Worm (Caenorhabditis elegans) whole organism, late embryonic: ENCODE results near the gene cid-1.

Experiments
- C08G9.2 ChIP-seq: sonication (generic microtip); optimal IDR thresholded peaks from 2 replicates; lab custom pipeline; 2016; ENCODE audit warnings: mild to moderate bottlenecking, missing genetic modification characterization, moderate library complexity, missing compliant biosample characterization
- C38D4.7 ChIP-seq: fragments of 200-800 bp; sonication (Bioruptor generic); optimal IDR thresholded peaks from 2 replicates; lab custom pipeline; 2018; ENCODE audit warnings: mild to moderate bottlenecking, missing genetic modification characterization, moderate library complexity, missing compliant biosample characterization
- K02D7.2 ChIP-seq: sonication (generic microtip); optimal IDR thresholded peaks from 2 replicates; lab custom pipeline; 2017; ENCODE audit warnings: mild to moderate bottlenecking, missing genetic modification characterization, missing compliant biosample characterization
- T23F11.4 ChIP-seq: fragments of 200-800 bp; sonication (Bioruptor generic); optimal IDR thresholded peaks from 2 replicates; lab custom pipeline; 2018; ENCODE audit warnings: mild to moderate bottlenecking, missing genetic modification characterization, missing compliant biosample characterization
- Y22D7AL.16 ChIP-seq: sonication (generic microtip); optimal IDR thresholded peaks from 2 replicates; lab custom pipeline; 2016; ENCODE audit warnings: missing genetic modification characterization, missing compliant biosample characterization
- ahr-1 ChIP-seq: sonication (generic microtip); optimal IDR thresholded peaks from 2 replicates; lab custom pipeline; 2016; ENCODE audit warnings: missing genetic modification characterization, missing compliant biosample characterization
- ceh-14 ChIP-seq: sonication (generic microtip); optimal IDR thresholded peaks from 2 replicates; lab custom pipeline; 2016; ENCODE audit warnings: missing genotype, missing genetic modification characterization, missing compliant biosample characterization
- ceh-19 ChIP-seq: fragments of 200-800 bp; sonication (Bioruptor generic); optimal IDR thresholded peaks from 2 replicates; lab custom pipeline; 2018; ENCODE audit warnings: mild to moderate bottlenecking, missing genetic modification characterization, missing compliant biosample characterization
- ceh-22 ChIP-seq: sonication (generic microtip); optimal IDR thresholded peaks from 2 replicates; lab custom pipeline; 2017; ENCODE audit warnings: missing biosample characterization, missing genetic modification characterization
- ceh-24 ChIP-seq: sonication (generic microtip); optimal IDR thresholded peaks from 2 replicates; lab custom pipeline; 2016; ENCODE audit warnings: mild to moderate bottlenecking, missing genetic modification characterization, missing compliant biosample characterization
- ceh-30 ChIP-seq: fragments of 150-350 bp; optimal IDR thresholded peaks from 2 replicates; lab custom pipeline; 2014; ENCODE audit warnings: missing biosample characterization, missing genetic modification characterization
- ceh-31 ChIP-seq: sonication (generic microtip); optimal IDR thresholded peaks from 2 replicates; lab custom pipeline; 2016; ENCODE audit warnings: missing genetic modification characterization, missing compliant biosample characterization
- ceh-45 ChIP-seq: fragments of 200-800 bp; sonication (Bioruptor generic); IDR thresholded peaks from 2 replicates; pipeline ENCODE4 v1.3.6; 2022; ENCODE audit warnings: missing genetic modification reagents, missing genetic modification characterization, missing compliant biosample characterization
- ceh-9 ChIP-seq: sonication (generic microtip); optimal IDR thresholded peaks from 2 replicates; lab custom pipeline; 2016; ENCODE audit warnings: mild to moderate bottlenecking, missing genetic modification characterization, inconsistent platforms, missing compliant biosample characterization
- che-1 ChIP-seq: sonication (generic microtip); optimal IDR thresholded peaks from 2 replicates; lab custom pipeline; 2016; ENCODE audit warnings: mild to moderate bottlenecking, missing genetic modification characterization, missing compliant biosample characterization
- dmd-4 ChIP-seq: sonication (generic microtip); optimal IDR thresholded peaks from 2 replicates; lab custom pipeline; 2016; ENCODE audit warnings: borderline replicate concordance, missing genetic modification characterization, missing compliant biosample characterization
- elt-2 ChIP-seq: sonication (generic microtip); optimal IDR thresholded peaks from 2 replicates; lab custom pipeline; 2016; ENCODE audit warnings: missing genetic modification reagents, missing genetic modification characterization, missing compliant biosample characterization
- elt-4 ChIP-seq: sonication (generic microtip); optimal IDR thresholded peaks from 2 replicates; lab custom pipeline; 2016; ENCODE audit warnings: missing genetic modification characterization, missing compliant biosample characterization
- eyg-1 ChIP-seq: sonication (generic microtip); optimal IDR thresholded peaks from 2 replicates; lab custom pipeline; 2016; ENCODE audit warnings: missing genotype, missing genetic modification characterization, missing compliant biosample characterization
- fax-1 ChIP-seq: sonication (generic microtip); optimal IDR thresholded peaks from 2 replicates; lab custom pipeline; 2016; ENCODE audit warnings: missing genotype, missing genetic modification characterization, missing compliant biosample characterization
- fkh-10 ChIP-seq: fragments of 150-350 bp; optimal IDR thresholded peaks from 2 replicates; lab custom pipeline; 2014; ENCODE audit warnings: missing biosample characterization, missing genetic modification reagents, missing genetic modification characterization
- fkh-6 ChIP-seq: sonication (generic microtip); optimal IDR thresholded peaks from 2 replicates; lab custom pipeline; 2016; ENCODE audit warnings: missing genetic modification characterization, missing compliant biosample characterization
- gmeb-2 ChIP-seq: sonication (generic microtip); optimal IDR thresholded peaks from 2 replicates; lab custom pipeline; 2016; ENCODE audit warnings: missing genetic modification characterization, inconsistent platforms, missing compliant biosample characterization
- hlh-13 ChIP-seq: fragments of 200-800 bp; sonication (Bioruptor generic); optimal IDR thresholded peaks from 2 replicates; lab custom pipeline; 2018; ENCODE audit warnings: mild to moderate bottlenecking, missing genetic modification characterization, missing compliant biosample characterization
- hlh-30 ChIP-seq: sonication (generic microtip); optimal IDR thresholded peaks from 2 replicates; lab custom pipeline; 2017; ENCODE audit warnings: antibody characterized with exemption, missing genetic modification characterization, missing compliant biosample characterization; ENCODE audit not compliant: insufficient read depth
- hlh-8 ChIP-seq: sonication (generic microtip); optimal IDR thresholded peaks from 2 replicates; lab custom pipeline; 2016; ENCODE audit warnings: missing genotype, missing genetic modification characterization, missing compliant biosample characterization
- lin-11 ChIP-seq: fragments of 200-800 bp; sonication (Bioruptor generic); optimal IDR thresholded peaks from 2 replicates; lab custom pipeline; 2018; ENCODE audit warnings: mild to moderate bottlenecking, missing genetic modification characterization, missing compliant biosample characterization
- madf-2 ChIP-seq: sonication (generic microtip); optimal IDR thresholded peaks from 2 replicates; lab custom pipeline; 2017; ENCODE audit warnings: missing genetic modification characterization, missing compliant biosample characterization
- nhr-11 ChIP-seq: fragments of 150-350 bp; optimal IDR thresholded peaks from 2 replicates; lab custom pipeline; 2014; ENCODE audit warnings: missing biosample characterization, missing genetic modification characterization
- nhr-232 ChIP-seq: sonication (generic microtip); optimal IDR thresholded peaks from 2 replicates; lab custom pipeline; 2016; ENCODE audit warnings: missing genetic modification characterization, missing compliant biosample characterization
- pax-1 ChIP-seq: fragments of 150-350 bp; optimal IDR thresholded peaks from 2 replicates; lab custom pipeline; 2014; ENCODE audit warnings: missing biosample characterization, missing genetic modification characterization
- pha-4 ChIP-seq: fragments of 150-350 bp; optimal IDR thresholded peaks from 2 replicates; lab custom pipeline; 2018; ENCODE audit warnings: missing biosample characterization, missing genetic modification reagents, missing genetic modification characterization
- pqm-1 ChIP-seq: sonication (generic microtip); optimal IDR thresholded peaks from 2 replicates; lab custom pipeline; 2016; ENCODE audit warnings: missing genetic modification characterization, missing compliant biosample characterization
- pros-1 ChIP-seq: fragments of 150-350 bp; optimal IDR thresholded peaks from 2 replicates; lab custom pipeline; 2014; ENCODE audit warnings: missing biosample characterization, missing genetic modification reagents, missing genetic modification characterization
- sox-2 ChIP-seq: fragments of 200-800 bp; sonication (Bioruptor generic); IDR thresholded peaks from 2 replicates; pipeline ENCODE4 v1.3.6; 2022; ENCODE audit warnings: missing genetic modification reagents, missing genetic modification characterization, missing compliant biosample characterization
- sox-4 ChIP-seq: sonication (generic microtip); optimal IDR thresholded peaks from 2 replicates; lab custom pipeline; 2017; ENCODE audit warnings: mild to moderate bottlenecking, missing genetic modification characterization, inconsistent platforms, missing compliant biosample characterization
- syd-9 ChIP-seq: sonication (generic microtip); optimal IDR thresholded peaks from 2 replicates; lab custom pipeline; 2016; ENCODE audit warnings: mild to moderate bottlenecking, missing genetic modification characterization, moderate library complexity, missing compliant biosample characterization
- tbx-2 ChIP-seq: sonication (generic microtip); optimal IDR thresholded peaks from 2 replicates; lab custom pipeline; 2016; ENCODE audit warnings: missing genetic modification characterization, missing compliant biosample characterization
- tbx-7 ChIP-seq: sonication (generic microtip); optimal IDR thresholded peaks from 2 replicates; lab custom pipeline; 2016; ENCODE audit warnings: missing genotype, missing genetic modification characterization, missing compliant biosample characterization
- unc-42 ChIP-seq: sonication (generic microtip); optimal IDR thresholded peaks from 2 replicates; lab custom pipeline; 2016; ENCODE audit warnings: missing genotype, missing genetic modification characterization, missing compliant biosample characterization
- ztf-16 ChIP-seq: sonication (generic microtip); optimal IDR thresholded peaks from 2 replicates; lab custom pipeline; 2017; ENCODE audit warnings: missing genetic modification characterization, missing compliant biosample characterization

Gene cid-1

DNA sequence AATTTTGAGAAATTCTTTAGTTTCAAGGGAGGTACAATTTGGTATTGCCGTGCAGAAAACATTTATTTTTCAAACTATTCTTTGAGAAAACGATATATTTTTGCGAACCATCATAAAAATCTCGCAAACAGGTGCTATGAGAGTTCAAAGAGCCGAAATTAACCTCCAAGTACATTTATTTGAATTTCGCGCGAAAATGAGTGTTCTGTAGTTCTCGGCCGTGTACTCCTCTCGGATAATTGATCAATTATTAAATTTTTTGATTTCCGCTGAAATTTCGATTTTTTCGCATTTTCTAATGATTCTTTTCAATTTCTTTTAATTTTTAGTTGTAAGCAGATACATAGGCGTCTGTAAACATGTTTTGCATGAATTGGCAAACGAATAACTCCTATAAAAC lies 16.5 kb downstream of the cid-1 start (continued):
- TF ChIP-seq unc-42 (tag; lab: Kevin White, UChicago), result no peak

DNA sequence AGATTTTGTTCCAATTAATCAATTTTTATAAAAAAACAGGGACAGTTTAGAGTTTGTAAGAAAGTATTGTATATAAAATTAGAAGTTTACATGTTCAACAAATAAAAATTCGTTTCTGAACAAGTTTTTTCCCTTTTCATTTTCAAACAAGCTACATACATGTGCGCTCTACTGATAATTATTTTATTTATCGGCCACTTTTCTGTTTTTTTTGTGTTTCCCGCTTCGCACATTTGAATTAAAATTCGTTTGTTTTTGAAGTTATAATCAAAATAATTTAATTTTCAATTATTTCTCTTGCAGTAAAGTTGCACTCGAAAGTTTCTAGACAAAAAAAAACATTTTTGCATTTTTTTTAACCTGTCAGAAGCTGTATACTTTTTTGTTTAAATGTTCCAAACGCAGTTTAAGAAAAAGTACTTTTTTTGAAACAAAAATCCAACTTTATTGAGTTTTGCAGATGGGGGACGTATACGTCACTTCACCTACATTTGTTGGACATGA lies 17.0 kb downstream of the cid-1 start, which contains the start of gene hira-1:
hira-1 (plus strand) TSS at position 454 of the 504 bp plus-strand sequence.
- TF ChIP-seq C38D4.7 (GFP tag; lab: Kevin White, UChicago) (no peak), unc-42 (tag; lab: Kevin White, UChicago) (peak; percentile 55)

DNA sequence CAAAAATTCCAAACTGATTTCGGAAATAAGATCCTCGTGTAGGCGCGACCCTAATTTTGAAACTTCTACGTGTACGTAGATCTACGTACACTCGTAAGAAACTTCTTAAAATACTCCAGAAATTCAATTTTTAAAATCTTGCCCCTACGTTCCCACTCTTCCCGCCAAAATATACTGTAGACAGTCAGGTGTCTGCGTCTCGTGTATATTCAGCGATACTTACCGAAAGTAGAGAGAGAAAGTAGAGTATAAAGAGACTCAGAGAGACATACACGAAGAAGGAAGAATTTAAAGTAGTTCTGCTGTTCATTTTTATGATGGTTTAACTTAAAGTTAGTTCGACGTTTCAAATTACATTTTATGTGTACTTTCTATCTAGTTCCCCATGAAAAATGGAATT lies 19.5 kb downstream of the cid-1 start:
- TF ChIP-seq Y22D7AL.16 (tag; lab: Kevin White, UChicago) (no peak), fax-1 (tag; lab: Kevin White, UChicago) (no peak), hlh-30 (tag; lab: Kevin White, UChicago) (peak; percentile 18), pqm-1 (tag; lab: Kevin White, UChicago) (no peak), K02D7.2 (no peak)
- TF ChIP-seq, all 69 proteins: peak for 1

DNA sequence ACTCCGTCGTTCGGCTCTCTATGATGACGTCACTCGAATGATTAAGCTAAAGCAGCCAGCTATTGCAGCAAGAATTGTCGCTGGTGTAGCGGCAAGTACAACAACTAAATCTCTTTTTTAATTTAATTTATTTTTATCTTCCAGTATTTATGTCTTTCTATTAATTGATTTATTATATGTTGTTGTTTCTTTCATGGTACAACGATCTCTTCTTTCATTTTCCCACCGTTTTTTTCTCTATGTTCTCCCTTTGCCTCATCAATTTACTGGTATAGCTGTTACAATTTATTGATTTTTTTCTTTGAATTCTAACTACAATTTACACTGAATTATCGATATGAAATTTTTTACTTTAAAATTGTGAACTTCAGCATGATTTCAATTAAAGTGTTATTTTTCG lies 22.0 kb downstream of the cid-1 start, which contains the start of gene moc-6:
moc-6 (plus strand) TSS at position 301 of the 400 bp plus-strand sequence.
- TF ChIP-seq pros-1 (tag; lab: Kevin White, UChicago) (no peak), T23F11.4 (GFP tag; lab: Kevin White, UChicago) (no peak), pax-1 (tag; lab: Kevin White, UChicago) (no peak), ahr-1 (tag; lab: Kevin White, UChicago) (no peak), fkh-10 (no peak), C08G9.2 (no peak), hlh-13 (GFP tag; lab: Kevin White, UChicago) (no peak), ceh-9 (tag; lab: Kevin White, UChicago) (no peak), sox-2 (GFP tag; lab: Robert Waterston, UW) (no peak), hlh-8 (tag; lab: Kevin White, UChicago) (no peak), elt-4 (tag; lab: Kevin White, UChicago) (no peak), C38D4.7 (GFP tag; lab: Kevin White, UChicago) (no peak), nhr-11 (tag; lab: Kevin White, UChicago) (no peak), ceh-22 (no peak), gmeb-2 (tag; lab: Kevin White, UChicago) (no peak), ceh-19 (GFP tag; lab: Kevin White, UChicago) (no peak), pqm-1 (tag; lab: Kevin White, UChicago) (no peak), elt-2 (tag; lab: Kevin White, UChicago) (no peak), tbx-2 (tag; lab: Kevin White, UChicago) (no peak), nhr-232 (tag; lab: Kevin White, UChicago) (no peak)
- TF ChIP-seq, all 69 proteins: peak for 0

DNA sequence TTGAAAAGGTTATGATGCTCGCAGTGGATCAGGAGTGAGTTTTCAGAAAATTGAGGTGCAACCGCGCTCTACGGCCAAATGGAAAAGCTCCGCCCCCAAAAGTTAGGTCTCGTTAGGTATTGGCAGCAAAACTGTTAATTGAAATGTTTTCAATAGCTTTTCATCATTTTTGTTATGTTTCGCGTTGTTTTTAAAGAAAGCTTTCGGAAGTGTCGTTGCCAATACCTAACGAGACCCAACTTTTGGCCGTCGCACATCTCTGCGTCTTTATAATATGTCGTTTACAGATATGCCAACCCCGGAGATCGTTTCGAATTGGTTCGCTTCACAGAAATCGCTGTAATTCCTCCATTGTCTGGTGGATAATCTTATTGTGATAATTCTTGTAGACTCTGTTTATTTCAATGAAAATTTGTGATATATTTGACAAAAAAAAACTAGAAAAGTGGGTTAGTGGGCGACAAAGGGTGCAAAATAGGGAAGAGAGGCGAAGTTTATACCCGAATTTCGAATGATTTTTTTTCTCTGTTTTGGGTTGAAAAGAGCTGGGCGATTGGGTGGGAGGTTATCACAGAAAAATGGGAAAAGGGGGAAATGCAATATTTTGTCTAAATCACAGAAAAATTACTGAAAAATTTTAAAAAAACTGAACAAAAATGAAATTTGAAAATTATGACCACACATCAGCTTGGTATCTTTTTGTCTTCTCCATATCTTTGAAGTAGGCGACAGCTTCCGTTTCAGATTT lies 22.8 kb downstream of the cid-1 start:
- TF ChIP-seq ceh-30 (tag; lab: Kevin White, UChicago) (no peak), ceh-45 (GFP tag; lab: Robert Waterston, UW) (no peak), lin-11 (tag; lab: Kevin White, UChicago) (no peak), fkh-6 (tag; lab: Kevin White, UChicago) (no peak), ztf-16 (tag; lab: Kevin White, UChicago) (no peak), syd-9 (tag; lab: Kevin White, UChicago) (no peak), tbx-7 (no peak), eyg-1 (tag; lab: Kevin White, UChicago) (no peak), elt-2 (tag; lab: Kevin White, UChicago) (no peak), ceh-14 (tag; lab: Kevin White, UChicago) (no peak), che-1 (tag; lab: Kevin White, UChicago) (no peak), sox-4 (tag; lab: Kevin White, UChicago) (no peak), dmd-4 (tag; lab: Kevin White, UChicago) (no peak), pha-4 (no peak), unc-42 (tag; lab: Kevin White, UChicago) (no peak), ceh-31 (no peak), madf-2 (tag; lab: Kevin White, UChicago) (no peak), ceh-24 (tag; lab: Kevin White, UChicago) (no peak)
